Worm (Caenorhabditis elegans) whole organism, L4/young adult: ENCODE data around the gene alg-3.

Source experiments
- W03F9.2 ChIP-seq: fragments of 150-350 bp; optimal IDR thresholded peaks from 2 replicates; lab custom pipeline; 2014; ENCODE audit warnings: missing biosample characterization, missing genetic modification characterization
- dao-5 ChIP-seq: sonication (generic microtip); optimal IDR thresholded peaks from 2 replicates; lab custom pipeline; 2016; ENCODE audit warnings: missing genotype, missing genetic modification characterization, moderate library complexity, missing compliant biosample characterization
- him-1 ChIP-seq: sonication (generic microtip); optimal IDR thresholded peaks from 2 replicates; lab custom pipeline; 2016; ENCODE audit warnings: missing genotype, missing genetic modification reagents, missing genetic modification characterization, missing compliant biosample characterization

ce11 chrIV:11688018-11688417, 16.0 kb upstream of the alg-3 start, which contains the start of gene ZK792.5:
- no peak for TF ChIP-seq dao-5 (tag; lab: Kevin White, UChicago)
- no peak for TF ChIP-seq W03F9.2
- TF ChIP-seq him-1: no peak
